Worm (Caenorhabditis elegans) whole organism, L2 larva: ENCODE results near the gene mrpl-12.

Experiments
- F13H6.1 ChIP-seq: sonication (generic microtip); optimal IDR thresholded peaks from 2 replicates; lab custom pipeline; 2016; ENCODE audit warnings: missing genetic modification characterization, missing compliant biosample characterization
- Y55F3AM.14 ChIP-seq: fragments of 200-800 bp; sonication (Bioruptor generic); optimal IDR thresholded peaks from 2 replicates; lab custom pipeline; 2018; ENCODE audit warnings: mild to moderate bottlenecking, missing genetic modification characterization, missing compliant biosample characterization
- ZK546.5 ChIP-seq: sonication (generic microtip); optimal IDR thresholded peaks from 2 replicates; lab custom pipeline; 2017; ENCODE audit warnings: missing biosample characterization, missing genetic modification characterization
- ama-1 ChIP-seq: fragments of 150-350 bp; optimal IDR thresholded peaks from 2 replicates; lab custom pipeline; 2018; ENCODE audit warnings: inconsistent platforms
- blmp-1 ChIP-seq: sonication (generic microtip); optimal IDR thresholded peaks from 2 replicates; lab custom pipeline; 2017; ENCODE audit warnings: missing genetic modification characterization, mild to moderate bottlenecking, missing compliant biosample characterization, antibody characterized with exemption, moderate library complexity; ENCODE audit not compliant: insufficient read depth
- ceh-16 ChIP-seq: fragments of 150-350 bp; optimal IDR thresholded peaks from 2 replicates; lab custom pipeline; 2014; ENCODE audit warnings: missing biosample characterization, missing genetic modification characterization
- ceh-82 ChIP-seq: fragments of 150-350 bp; optimal IDR thresholded peaks from 2 replicates; lab custom pipeline; 2014; ENCODE audit warnings: missing biosample characterization, missing genetic modification characterization
- crh-2 ChIP-seq: sonication (generic microtip); optimal IDR thresholded peaks from 2 replicates; lab custom pipeline; 2017; ENCODE audit warnings: missing biosample characterization, missing genetic modification characterization
- elt-1 ChIP-seq: fragments of 150-350 bp; optimal IDR thresholded peaks from 2 replicates; lab custom pipeline; 2014; ENCODE audit warnings: missing biosample characterization, missing genetic modification characterization
- elt-3 ChIP-seq: sonication (generic microtip); optimal IDR thresholded peaks from 2 replicates; lab custom pipeline; 2017; ENCODE audit warnings: missing biosample characterization, missing genetic modification characterization
- fos-1 ChIP-seq: fragments of 150-350 bp; optimal IDR thresholded peaks from 2 replicates; lab custom pipeline; 2014; ENCODE audit warnings: missing biosample characterization, missing genetic modification characterization
- gmeb-1 ChIP-seq: fragments of 150-350 bp; optimal IDR thresholded peaks from 2 replicates; lab custom pipeline; 2014; ENCODE audit warnings: missing biosample characterization, missing genetic modification characterization
- lin-11 ChIP-seq: fragments of 150-350 bp; sonication (generic microtip); optimal IDR thresholded peaks from 2 replicates; lab custom pipeline; 2014; ENCODE audit warnings: missing biosample characterization, missing genetic modification characterization, inconsistent platforms, mixed read lengths
- lin-13 ChIP-seq: fragments of 150-350 bp; optimal IDR thresholded peaks from 2 replicates; lab custom pipeline; 2014; ENCODE audit warnings: missing biosample characterization, missing genetic modification reagents, missing genetic modification characterization
- lin-39 ChIP-seq: fragments of 150-350 bp; optimal IDR thresholded peaks from 2 replicates; lab custom pipeline; 2014; ENCODE audit warnings: missing biosample characterization, missing genetic modification reagents, missing genetic modification characterization
- lsy-2 ChIP-seq, 2 experiments: fragments of 150-350 bp in 1 of 2; sonication (generic microtip) in 1 of 2; optimal IDR thresholded peaks; 2 replicates each; lab custom pipeline; 2014 to 2017; ENCODE audit warnings: missing biosample characterization in 2 of 2, missing genetic modification characterization in 2 of 2
- mab-5 ChIP-seq: fragments of 150-350 bp; optimal IDR thresholded peaks from 2 replicates; lab custom pipeline; 2014; ENCODE audit warnings: missing biosample characterization, missing genetic modification characterization
- mbf-1 ChIP-seq: sonication (generic microtip); optimal IDR thresholded peaks from 2 replicates; lab custom pipeline; 2017; ENCODE audit warnings: missing biosample characterization, missing genetic modification characterization
- mdl-1 ChIP-seq, 2 experiments: fragments of 150-350 bp in 1 of 2; sonication (generic microtip) in 1 of 2; optimal IDR thresholded peaks; 2 replicates each; lab custom pipeline; 2017; ENCODE audit warnings: missing biosample characterization in 2 of 2, missing genetic modification characterization in 2 of 2
- nhr-10 ChIP-seq: sonication (generic microtip); optimal IDR thresholded peaks from 2 replicates; lab custom pipeline; 2017; ENCODE audit warnings: missing biosample characterization, missing genetic modification characterization
- nhr-11 ChIP-seq: fragments of 150-350 bp; optimal IDR thresholded peaks from 2 replicates; lab custom pipeline; 2014; ENCODE audit warnings: missing biosample characterization, missing genetic modification characterization
- nhr-12 ChIP-seq: fragments of 150-350 bp; optimal IDR thresholded peaks from 2 replicates; lab custom pipeline; 2014; ENCODE audit warnings: missing biosample characterization, missing genetic modification characterization
- nhr-129 ChIP-seq: fragments of 150-350 bp; optimal IDR thresholded peaks from 2 replicates; lab custom pipeline; 2014; ENCODE audit warnings: missing biosample characterization, missing genetic modification characterization
- nhr-21 ChIP-seq: fragments of 150-350 bp; optimal IDR thresholded peaks from 2 replicates; lab custom pipeline; 2014; ENCODE audit warnings: missing biosample characterization, missing genetic modification characterization
- nhr-23 ChIP-seq: fragments of 150-350 bp; optimal IDR thresholded peaks from 2 replicates; lab custom pipeline; 2014; ENCODE audit warnings: missing biosample characterization, missing genetic modification reagents, missing genetic modification characterization
- nhr-237 ChIP-seq: fragments of 150-350 bp; optimal IDR thresholded peaks from 2 replicates; lab custom pipeline; 2014; ENCODE audit warnings: missing biosample characterization, missing genetic modification characterization
- nhr-6 ChIP-seq: fragments of 150-350 bp; optimal IDR thresholded peaks from 2 replicates; lab custom pipeline; 2014; ENCODE audit warnings: missing biosample characterization, missing genetic modification characterization
- nhr-77 ChIP-seq: fragments of 150-350 bp; optimal IDR thresholded peaks from 2 replicates; lab custom pipeline; 2014; ENCODE audit warnings: missing biosample characterization, missing genetic modification characterization
- peb-1 ChIP-seq: fragments of 150-350 bp; optimal IDR thresholded peaks from 2 replicates; lab custom pipeline; 2014; ENCODE audit warnings: missing biosample characterization, missing genetic modification characterization
- skn-1 ChIP-seq: sonication (generic microtip); optimal IDR thresholded peaks from 2 replicates; lab custom pipeline; 2017; ENCODE audit warnings: missing biosample characterization, missing genetic modification characterization
- sma-3 ChIP-seq: sonication (generic microtip); optimal IDR thresholded peaks from 2 replicates; lab custom pipeline; 2016; ENCODE audit warnings: missing genetic modification reagents, missing genetic modification characterization, missing compliant biosample characterization
- sma-9 ChIP-seq, 2 experiments: fragments of 150-350 bp in 1 of 2; sonication (generic microtip) in 1 of 2; optimal IDR thresholded peaks; 2 replicates each; lab custom pipeline; 2014 to 2016; ENCODE audit warnings: missing genetic modification characterization in 2 of 2, mild to moderate bottlenecking in 1 of 2, missing biosample characterization in 1 of 2, missing compliant biosample characterization in 1 of 2, missing genetic modification reagents in 1 of 2, moderate library complexity in 1 of 2
- unc-39 ChIP-seq: fragments of 150-350 bp; optimal IDR thresholded peaks from 2 replicates; lab custom pipeline; 2014; ENCODE audit warnings: missing biosample characterization, missing genetic modification characterization
- unc-55 ChIP-seq: fragments of 150-350 bp; sonication (generic microtip); optimal IDR thresholded peaks from 3 replicates; lab custom pipeline; 2014; ENCODE audit warnings: missing biosample characterization, missing genetic modification reagents, missing genetic modification characterization
- unc-62 ChIP-seq: fragments of 150-350 bp; optimal IDR thresholded peaks from 2 replicates; lab custom pipeline; 2014; ENCODE audit warnings: missing biosample characterization, missing genetic modification reagents, missing genetic modification characterization
- ztf-1 ChIP-seq: fragments of 200-800 bp; sonication (Bioruptor generic); conservative IDR thresholded peaks from 2 replicates; pipeline ENCODE4 v1.3.6; 2022; ENCODE audit warnings: missing genetic modification characterization, missing compliant biosample characterization
- ztf-11 ChIP-seq: sonication (generic microtip); optimal IDR thresholded peaks from 2 replicates; lab custom pipeline; 2017; ENCODE audit warnings: missing biosample characterization, missing genetic modification characterization
- ztf-4 ChIP-seq: fragments of 150-350 bp; optimal IDR thresholded peaks from 2 replicates; lab custom pipeline; 2014; ENCODE audit warnings: missing biosample characterization, missing genetic modification characterization

Gene mrpl-12

ce11 chrIII:10708484-10708883 is 923 bp downstream of the mrpl-12 start:
- TF ChIP-seq lin-39 (tag; lab: Kevin White, UChicago) (no peak), blmp-1 (tag; lab: Kevin White, UChicago) (no peak), Y55F3AM.14 (GFP tag; lab: Kevin White, UChicago) (no peak), ztf-4 (no peak), nhr-129 (tag; lab: Kevin White, UChicago) (no peak), nhr-12 (no peak), ztf-11 (tag; lab: Kevin White, UChicago) (no peak), sma-9 (GFP tag; optimal IDR thresholded peaks at IDR 0.05; lab: Kevin White, UChicago) (no peak), sma-9 (tag; optimal IDR thresholded peaks at IDR 0.05; lab: Kevin White, UChicago) (no peak), nhr-21 (tag; lab: Kevin White, UChicago) (no peak), ama-1 (no peak), lin-11 (tag; lab: Kevin White, UChicago) (no peak), ceh-16 (tag; lab: Kevin White, UChicago) (no peak), elt-1 (tag; lab: Kevin White, UChicago) (no peak), nhr-23 (tag; lab: Kevin White, UChicago) (no peak), nhr-6 (tag; lab: Kevin White, UChicago) (no peak), ztf-1 (GFP tag; lab: Robert Waterston, UW) (no peak), fos-1 (tag; lab: Kevin White, UChicago) (no peak), unc-62 (GFP tag; lab: Kevin White, UChicago) (no peak)

ce11 chrIII:10709676-10710075 is 2.1 kb downstream of the mrpl-12 start:
- TF ChIP-seq unc-55 (GFP tag; lab: Kevin White, UChicago) (no peak), elt-3 (tag; lab: Kevin White, UChicago) (no peak), mab-5 (tag; lab: Kevin White, UChicago) (no peak), skn-1 (no peak), sma-9 (GFP tag; optimal IDR thresholded peaks at IDR 0.05; lab: Kevin White, UChicago) (no peak), sma-9 (tag; optimal IDR thresholded peaks at IDR 0.05; lab: Kevin White, UChicago) (no peak), F13H6.1 (no peak), ceh-16 (tag; lab: Kevin White, UChicago) (no peak), blmp-1 (tag; lab: Kevin White, UChicago) (no peak), mdl-1 (tag; optimal IDR thresholded peaks at IDR 0.05; lab: Kevin White, UChicago) (no peak), nhr-6 (tag; lab: Kevin White, UChicago) (no peak), ztf-11 (tag; lab: Kevin White, UChicago) (no peak), peb-1 (no peak), nhr-11 (no peak), gmeb-1 (no peak), lin-13 (no peak), nhr-77 (no peak), mbf-1 (tag; lab: Kevin White, UChicago) (no peak), crh-2 (no peak), sma-3 (GFP tag; lab: Kevin White, UChicago) (no peak), ztf-1 (GFP tag; lab: Robert Waterston, UW) (no peak)

ce11 chrIII:10711192-10711673 is 3.7 kb downstream of the mrpl-12 start, which contains the start of gene W09D10.5:
TSS of gene W09D10.5 (minus strand) at chrIII:10711536.
- peak; percentile 16 for TF ChIP-seq ama-1
- TF ChIP-seq nhr-129 (tag; lab: Kevin White, UChicago): peak; percentile 26
- TF ChIP-seq nhr-6 (tag; lab: Kevin White, UChicago): peak; percentile 3
- TF ChIP-seq nhr-23 (tag; lab: Kevin White, UChicago): no peak
- peak; percentile 70 for TF ChIP-seq fos-1 (tag; lab: Kevin White, UChicago)
- TF ChIP-seq F13H6.1: peak; percentile 4
- no peak for TF ChIP-seq skn-1
- TF ChIP-seq unc-39 (tag; lab: Kevin White, UChicago): no peak
- peak; percentile 24 for TF ChIP-seq ceh-16 (tag; lab: Kevin White, UChicago)
- no peak for TF ChIP-seq Y55F3AM.14 (GFP tag; lab: Kevin White, UChicago)
- peak; percentile 32 for TF ChIP-seq ztf-4
- TF ChIP-seq nhr-237 (tag; lab: Kevin White, UChicago): no peak
- peak; percentile 34 for TF ChIP-seq nhr-21 (tag; lab: Kevin White, UChicago)
- peak; percentile 48 for TF ChIP-seq sma-3 (GFP tag; lab: Kevin White, UChicago)
- peak in 1 of 2 experiments; percentile 36 for TF ChIP-seq lsy-2 (tag; optimal IDR thresholded peaks at IDR 0.05; lab: Kevin White, UChicago)

ce11 chrIII:10714541-10714940 is 7.0 kb downstream of the mrpl-12 start:
- no peak for TF ChIP-seq fos-1 (tag; lab: Kevin White, UChicago)
- TF ChIP-seq nhr-129 (tag; lab: Kevin White, UChicago): no peak
- TF ChIP-seq lsy-2 (tag; optimal IDR thresholded peaks at IDR 0.05; lab: Kevin White, UChicago): no peak
- TF ChIP-seq unc-39 (tag; lab: Kevin White, UChicago): no peak
- TF ChIP-seq ceh-82 (tag; lab: Kevin White, UChicago): no peak
- TF ChIP-seq mab-5 (tag; lab: Kevin White, UChicago): no peak
- no peak for TF ChIP-seq ZK546.5 (tag; lab: Kevin White, UChicago)
- TF ChIP-seq nhr-10 (tag; lab: Kevin White, UChicago): no peak
